Fruit fly (Drosophila melanogaster) whole organism, prepupa: ENCODE data around the gene hang.

Experiments
- Blimp-1 ChIP-seq: fragments of 200-800 bp; sonication (Bioruptor generic); optimal IDR thresholded peaks from 3 replicates; lab custom pipeline; 2017; ENCODE audit warnings: missing biosample characterization, missing genetic modification characterization, mild to moderate bottlenecking, moderate library complexity, missing genetic modification reagents
- CG10631 ChIP-seq: fragments of 200-800 bp; sonication (Bioruptor generic); optimal IDR thresholded peaks from 2 replicates; lab custom pipeline; 2016; ENCODE audit warnings: missing biosample characterization, missing genetic modification characterization
- CG10669 ChIP-seq: fragments of 200-800 bp; sonication (Bioruptor generic); optimal IDR thresholded peaks from 3 replicates; lab custom pipeline; 2018; ENCODE audit warnings: missing biosample characterization, mild to moderate bottlenecking, missing genetic modification characterization, moderate library complexity
- CG11762 ChIP-seq: fragments of 200-800 bp; sonication (Bioruptor generic); optimal IDR thresholded peaks from 3 replicates; lab custom pipeline; 2016; ENCODE audit warnings: missing biosample characterization, missing genetic modification characterization; ENCODE audit not compliant: insufficient read depth
- CG11902 ChIP-seq: fragments of 200-800 bp; sonication (Bioruptor generic); optimal IDR thresholded peaks from 3 replicates; lab custom pipeline; 2016; ENCODE audit warnings: missing biosample characterization, missing genetic modification characterization
- CG15336 ChIP-seq: fragments of 200-800 bp; sonication (Bioruptor generic); IDR thresholded peaks from 2 replicates; pipeline ENCODE4 v1.3.6; 2022; ENCODE audit warnings: missing biosample characterization, missing genetic modification characterization
- CG1621 ChIP-seq: fragments of 200-800 bp; sonication (Bioruptor generic); optimal IDR thresholded peaks from 3 replicates; lab custom pipeline; 2018; ENCODE audit warnings: missing biosample characterization, mild to moderate bottlenecking, missing genetic modification characterization
- CG16779 ChIP-seq: fragments of 200-800 bp; sonication (Bioruptor generic); optimal IDR thresholded peaks from 3 replicates; lab custom pipeline; 2017; ENCODE audit warnings: missing biosample characterization, mild to moderate bottlenecking, missing genetic modification characterization
- CG31627 ChIP-seq: fragments of 200-800 bp; sonication (Bioruptor generic); optimal IDR thresholded peaks from 3 replicates; lab custom pipeline; 2016; ENCODE audit warnings: missing biosample characterization, missing genetic modification characterization
- CG32006 ChIP-seq: fragments of 200-800 bp; sonication (Bioruptor generic); optimal IDR thresholded peaks from 3 replicates; lab custom pipeline; 2017; ENCODE audit warnings: missing biosample characterization, mild to moderate bottlenecking, missing genetic modification characterization
- CG4318 ChIP-seq: fragments of 200-800 bp; sonication (Bioruptor generic); optimal IDR thresholded peaks from 3 replicates; lab custom pipeline; 2017; ENCODE audit warnings: missing biosample characterization, mild to moderate bottlenecking, missing genetic modification characterization
- CG6163 ChIP-seq: fragments of 200-800 bp; sonication (Bioruptor generic); IDR thresholded peaks from 3 replicates; pipeline ENCODE4 v1.3.6; 2022; ENCODE audit warnings: missing biosample characterization, missing genetic modification characterization
- CG6792 ChIP-seq: fragments of 200-800 bp; sonication (Bioruptor generic); optimal IDR thresholded peaks from 3 replicates; lab custom pipeline; 2016; ENCODE audit warnings: missing biosample characterization, missing genetic modification characterization
- CG6808 ChIP-seq: fragments of 200-800 bp; sonication (Bioruptor generic); optimal IDR thresholded peaks from 3 replicates; lab custom pipeline; 2017; ENCODE audit warnings: missing biosample characterization, missing genetic modification characterization, mild to moderate bottlenecking, moderate library complexity, missing genetic modification reagents
- CG6854 ChIP-seq: fragments of 200-800 bp; sonication (Bioruptor generic); optimal IDR thresholded peaks from 2 replicates; lab custom pipeline; 2017; ENCODE audit warnings: missing biosample characterization, mild to moderate bottlenecking, missing genetic modification characterization
- CG7368 ChIP-seq: fragments of 200-800 bp; sonication (Bioruptor generic); optimal IDR thresholded peaks from 3 replicates; lab custom pipeline; 2016; ENCODE audit warnings: missing biosample characterization, missing genetic modification characterization
- CG8119 ChIP-seq: fragments of 200-800 bp; sonication (Bioruptor generic); IDR thresholded peaks from 3 replicates; pipeline ENCODE4 v1.3.6; 2022; ENCODE audit warnings: missing biosample characterization, missing genetic modification characterization
- CG8319 ChIP-seq: fragments of 200-800 bp; sonication (Bioruptor generic); optimal IDR thresholded peaks from 3 replicates; lab custom pipeline; 2016; ENCODE audit warnings: missing biosample characterization, missing genetic modification characterization
- CG8632 ChIP-seq: fragments of 200-800 bp; sonication (Bioruptor generic); optimal IDR thresholded peaks from 3 replicates; lab custom pipeline; 2016; ENCODE audit warnings: missing biosample characterization, missing genetic modification characterization
- Eip75B ChIP-seq: fragments of 200-800 bp; sonication (Bioruptor generic); optimal IDR thresholded peaks from 3 replicates; lab custom pipeline; 2016; ENCODE audit warnings: missing biosample characterization, missing genetic modification characterization
- Eip78C ChIP-seq: fragments of 200-800 bp; sonication (Bioruptor generic); peaks from one replicate; lab custom pipeline; 2016; ENCODE audit warnings: missing biosample characterization, missing genetic modification characterization
- Eip93F ChIP-seq: fragments of 200-800 bp; sonication (Bioruptor generic); optimal IDR thresholded peaks from 2 replicates; lab custom pipeline; 2016; ENCODE audit warnings: missing biosample characterization, mild to moderate bottlenecking, missing genetic modification characterization
- Ets21C ChIP-seq: fragments of 200-800 bp; sonication (Bioruptor generic); optimal IDR thresholded peaks from 3 replicates; lab custom pipeline; 2016; ENCODE audit warnings: missing biosample characterization, missing genetic modification characterization
- Gug ChIP-seq: fragments of 200-800 bp; sonication (Bioruptor generic); IDR thresholded peaks from 2 replicates; pipeline ENCODE4 v1.3.6; 2022; ENCODE audit warnings: missing biosample characterization, missing genetic modification characterization
- Hr38 ChIP-seq: sonication (Bioruptor generic); optimal IDR thresholded peaks from 2 replicates; lab custom pipeline; 2016; ENCODE audit warnings: missing biosample characterization, missing genetic modification characterization
- Hr39 ChIP-seq: fragments of 200-800 bp; sonication (Bioruptor generic); optimal IDR thresholded peaks from 2 replicates; lab custom pipeline; 2016; ENCODE audit warnings: missing biosample characterization, missing genetic modification characterization
- Hr4 ChIP-seq: fragments of 200-800 bp; sonication (Bioruptor generic); optimal IDR thresholded peaks from 3 replicates; lab custom pipeline; 2016; ENCODE audit warnings: missing biosample characterization, missing genetic modification characterization
- Lpt ChIP-seq: fragments of 200-800 bp; sonication (Bioruptor generic); optimal IDR thresholded peaks from 3 replicates; lab custom pipeline; 2016; ENCODE audit warnings: missing biosample characterization, missing genetic modification characterization
- Met ChIP-seq: fragments of 200-800 bp; sonication (Bioruptor generic); optimal IDR thresholded peaks from 3 replicates; lab custom pipeline; 2016; ENCODE audit warnings: missing biosample characterization, missing genetic modification characterization
- OdsH ChIP-seq: fragments of 200-800 bp; sonication (Bioruptor generic); optimal IDR thresholded peaks from 3 replicates; lab custom pipeline; 2016; ENCODE audit warnings: missing biosample characterization, missing genetic modification characterization
- Smox ChIP-seq: fragments of 200-800 bp; sonication (Bioruptor generic); optimal IDR thresholded peaks from 3 replicates; lab custom pipeline; 2016; ENCODE audit warnings: missing biosample characterization, missing genetic modification characterization
- Sox102F ChIP-seq: fragments of 200-800 bp; sonication (Bioruptor generic); optimal IDR thresholded peaks from 2 replicates; lab custom pipeline; 2016; ENCODE audit warnings: missing biosample characterization, mild to moderate bottlenecking, missing genetic modification characterization
- Sox14 ChIP-seq: fragments of 200-800 bp; sonication (Bioruptor generic); optimal IDR thresholded peaks from 3 replicates; lab custom pipeline; 2016; ENCODE audit warnings: missing biosample characterization, missing genetic modification characterization
- Sox15 ChIP-seq: fragments of 200-800 bp; sonication (Bioruptor generic); optimal IDR thresholded peaks from 3 replicates; lab custom pipeline; 2016; ENCODE audit warnings: missing biosample characterization, missing genetic modification characterization
- acj6 ChIP-seq: fragments of 200-800 bp; sonication (Bioruptor generic); optimal IDR thresholded peaks from 3 replicates; lab custom pipeline; 2016; ENCODE audit warnings: missing biosample characterization, missing genetic modification characterization
- cyc ChIP-seq: fragments of 200-800 bp; sonication (Bioruptor generic); optimal IDR thresholded peaks from 3 replicates; lab custom pipeline; 2016; ENCODE audit warnings: missing biosample characterization, missing genetic modification characterization
- dac ChIP-seq: fragments of 200-800 bp; sonication (Bioruptor generic); optimal IDR thresholded peaks from 2 replicates; lab custom pipeline; 2017; ENCODE audit warnings: missing biosample characterization, mild to moderate bottlenecking, missing genetic modification characterization
- dsx ChIP-seq: fragments of 200-800 bp; optimal IDR thresholded peaks from 3 replicates; lab custom pipeline; 2019; ENCODE audit warnings: missing biosample characterization, mild to moderate bottlenecking, missing genetic modification characterization, moderate library complexity; ENCODE audit not compliant: poor library complexity, severe bottlenecking
- eg ChIP-seq: fragments of 200-800 bp; sonication (Bioruptor generic); IDR thresholded peaks from 3 replicates; pipeline ENCODE4 v1.3.6; 2022; ENCODE audit warnings: missing biosample characterization, missing genetic modification characterization
- esn ChIP-seq: fragments of 200-800 bp; sonication (Bioruptor generic); optimal IDR thresholded peaks from 2 replicates; lab custom pipeline; 2016; ENCODE audit warnings: missing biosample characterization, mild to moderate bottlenecking, missing genetic modification characterization, moderate library complexity
- fd59A ChIP-seq: fragments of 200-800 bp; sonication (Bioruptor generic); optimal IDR thresholded peaks from 2 replicates; lab custom pipeline; 2017; ENCODE audit warnings: missing biosample characterization, mild to moderate bottlenecking, missing genetic modification characterization, missing genetic modification reagents
- fd85E ChIP-seq: fragments of 200-800 bp; sonication (Bioruptor generic); optimal IDR thresholded peaks from 3 replicates; lab custom pipeline; 2016; ENCODE audit warnings: missing biosample characterization, missing genetic modification characterization
- fkh ChIP-seq: fragments of 200-800 bp; sonication (Bioruptor generic); optimal IDR thresholded peaks from 3 replicates; lab custom pipeline; 2017; ENCODE audit warnings: missing biosample characterization, mild to moderate bottlenecking, missing genetic modification characterization, moderate library complexity
- net ChIP-seq: fragments of 200-800 bp; sonication (Bioruptor generic); optimal IDR thresholded peaks from 3 replicates; lab custom pipeline; 2016; ENCODE audit warnings: missing biosample characterization, missing genetic modification characterization
- pdm3 ChIP-seq: fragments of 200-800 bp; sonication (Bioruptor generic); optimal IDR thresholded peaks from 3 replicates; lab custom pipeline; 2016; ENCODE audit warnings: missing biosample characterization, missing genetic modification characterization
- salr ChIP-seq, 2 experiments: fragments of 200-800 bp; sonication (Bioruptor generic); optimal IDR thresholded peaks; 3 replicates each; lab custom pipeline; 2016 to 2018; ENCODE audit warnings: missing biosample characterization in 2 of 2, missing genetic modification characterization in 2 of 2, mild to moderate bottlenecking in 1 of 2
- spab ChIP-seq: fragments of 200-800 bp; sonication (Bioruptor generic); optimal IDR thresholded peaks from 2 replicates; lab custom pipeline; 2017; ENCODE audit warnings: missing biosample characterization, mild to moderate bottlenecking, missing genetic modification characterization, missing genetic modification reagents
- ss ChIP-seq, 2 experiments: fragments of 200-800 bp; sonication (Bioruptor generic); optimal IDR thresholded peaks; 2 replicates in 1 of 2; 3 replicates in 1 of 2; lab custom pipeline; 2017 to 2018; ENCODE audit warnings: mild to moderate bottlenecking in 2 of 2, missing biosample characterization in 2 of 2, missing genetic modification characterization in 2 of 2, moderate library complexity in 1 of 2
- svp ChIP-seq: fragments of 200-800 bp; sonication (Bioruptor generic); peaks from one replicate; lab custom pipeline; 2016; ENCODE audit warnings: missing biosample characterization, missing genetic modification characterization
- topi ChIP-seq: fragments of 200-800 bp; sonication (Bioruptor generic); optimal IDR thresholded peaks from 3 replicates; lab custom pipeline; 2016; ENCODE audit warnings: missing biosample characterization, missing genetic modification characterization
- vri ChIP-seq: fragments of 200-800 bp; sonication (Bioruptor generic); optimal IDR thresholded peaks from 3 replicates; lab custom pipeline; 2016; ENCODE audit warnings: missing biosample characterization, mild to moderate bottlenecking, missing genetic modification characterization

Gene hang

dm6 chrX:16424296-16424695, 1.7 kb downstream of the hang start:
- TF ChIP-seq Eip78C (GFP tag; lab: Kevin White, UChicago) (no peak), Sox14 (no peak), Blimp-1 (GFP tag; lab: Kevin White, UChicago) (no peak), eg (no peak), svp (GFP tag; lab: Kevin White, UChicago) (peak; percentile 81), CG10631 (GFP tag; lab: Kevin White, UChicago) (no peak)
- TF ChIP-seq, all 60 proteins: peak for 1

- TF ChIP-seq fd85E (GFP tag; lab: Kevin White, UChicago) (no peak), net (no peak), ss (GFP tag; optimal IDR thresholded peaks at IDR 0.05; lab: Kevin White, UChicago) (peak; percentile 49 to 57), acj6 (GFP tag; lab: Kevin White, UChicago) (no peak), esn (GFP tag; lab: Kevin White, UChicago) (no peak), OdsH (GFP tag; lab: Kevin White, UChicago) (no peak), dsx (GFP tag; lab: Kevin White, UChicago) (no peak), salr (GFP tag; optimal IDR thresholded peaks at IDR 0.05; lab: Kevin White, UChicago) (no peak), CG10631 (GFP tag; lab: Kevin White, UChicago) (no peak), CG8319 (GFP tag; lab: Kevin White, UChicago) (no peak), cyc (GFP tag; lab: Kevin White, UChicago) (no peak), Sox15 (no peak), Gug (GFP tag; lab: Robert Waterston, UW) (no peak), CG11762 (GFP tag; lab: Kevin White, UChicago) (no peak), CG1621 (tag; lab: Kevin White, UChicago) (no peak), CG16779 (tag; lab: Kevin White, UChicago) (peak; percentile 20), eg (no peak), CG11902 (GFP tag; lab: Kevin White, UChicago) (no peak), Smox (no peak), CG6792 (GFP tag; lab: Kevin White, UChicago) (no peak), topi (GFP tag; lab: Kevin White, UChicago) (no peak), spab (GFP tag; lab: Kevin White, UChicago) (no peak), Hr38 (no peak), Sox102F (no peak), Blimp-1 (GFP tag; lab: Kevin White, UChicago) (no peak), Met (GFP tag; lab: Kevin White, UChicago) (no peak), CG7368 (no peak), Eip75B (no peak), Eip78C (GFP tag; lab: Kevin White, UChicago) (peak; percentile 64), vri (no peak), Hr39 (no peak), Ets21C (no peak), CG6854 (no peak), Eip93F (GFP tag; lab: Kevin White, UChicago) (no peak), CG8632 (GFP tag; lab: Kevin White, UChicago) (no peak), Hr4 (GFP tag; lab: Kevin White, UChicago) (no peak), CG8119 (GFP tag; lab: Robert Waterston, UW) (no peak), CG4318 (no peak), Lpt (GFP tag; lab: Kevin White, UChicago) (peak; percentile 9), fkh (GFP tag; lab: Kevin White, UChicago) (no peak), dac (GFP tag; lab: Kevin White, UChicago) (no peak), fd59A (GFP tag; lab: Kevin White, UChicago) (no peak), CG32006 (GFP tag; lab: Kevin White, UChicago) (no peak), CG10669 (no peak), CG6163 (peak; percentile 45; the same call in 1 of the 3 replicates), pdm3 (GFP tag; lab: Kevin White, UChicago) (no peak), CG15336 (GFP tag; lab: Robert Waterston, UW) (peak; percentile 22; the same call in 1 of the 2 replicates), CG31627 (GFP tag; lab: Kevin White, UChicago) (no peak), CG6808 (GFP tag; lab: Kevin White, UChicago) (no peak)
Measured at dm6 chrX:16425145-16425544, 2.5 kb downstream of the hang start.
